Worm (Caenorhabditis elegans) whole organism, L4 larva: ENCODE measurements around the gene rict-1.

Source experiments
- R02D3.7 ChIP-seq: fragments of 150-350 bp; sonication (generic microtip); optimal IDR thresholded peaks from 3 replicates; lab custom pipeline; 2014; ENCODE audit warnings: missing biosample characterization, missing genetic modification characterization
- Y5F2A.4 ChIP-seq: fragments of 200-800 bp; sonication (Bioruptor generic); optimal IDR thresholded peaks from 2 replicates; lab custom pipeline; 2018; ENCODE audit warnings: mild to moderate bottlenecking, missing genetic modification characterization, missing compliant biosample characterization
- ZK546.5 ChIP-seq, 2 experiments: sonication (generic microtip); optimal IDR thresholded peaks; 2 replicates each; lab custom pipeline; 2017; ENCODE audit warnings: missing biosample characterization in 2 of 2, missing genetic modification characterization in 2 of 2
- attf-4 ChIP-seq: sonication (generic microtip); optimal IDR thresholded peaks from 3 replicates; lab custom pipeline; 2017; ENCODE audit warnings: missing biosample characterization, missing genetic modification characterization
- ceh-28 ChIP-seq: fragments of 150-350 bp; optimal IDR thresholded peaks from 2 replicates; lab custom pipeline; 2014; ENCODE audit warnings: missing biosample characterization, missing genetic modification reagents, missing genetic modification characterization
- ceh-32 ChIP-seq: sonication (generic microtip); optimal IDR thresholded peaks from 2 replicates; lab custom pipeline; 2016; ENCODE audit warnings: mild to moderate bottlenecking, missing genetic modification characterization, missing compliant biosample characterization; ENCODE audit not compliant: poor library complexity
- ceh-62 ChIP-seq: sonication (generic microtip); optimal IDR thresholded peaks from 2 replicates; lab custom pipeline; 2017; ENCODE audit warnings: missing biosample characterization, missing genetic modification characterization
- ceh-82 ChIP-seq: sonication (generic microtip); optimal IDR thresholded peaks from 2 replicates; lab custom pipeline; 2017; ENCODE audit warnings: missing biosample characterization, missing genetic modification characterization
- cey-2 ChIP-seq: sonication (generic microtip); optimal IDR thresholded peaks from 3 replicates; lab custom pipeline; 2017; ENCODE audit warnings: missing genetic modification characterization, mild to moderate bottlenecking, missing compliant biosample characterization, antibody characterized with exemption, borderline replicate concordance; ENCODE audit not compliant: insufficient read depth
- daf-16 ChIP-seq, 3 experiments: sonication (generic microtip); optimal IDR thresholded peaks; 2 replicates each; lab custom pipeline; 2016 to 2017; ENCODE audit warnings: missing genetic modification characterization in 3 of 3, missing genetic modification reagents in 3 of 3, mild to moderate bottlenecking in 2 of 3, missing compliant biosample characterization in 2 of 3, missing biosample characterization in 1 of 3, moderate library complexity in 1 of 3
- dmd-8 ChIP-seq: fragments of 200-800 bp; sonication (Bioruptor generic); IDR thresholded peaks from 2 replicates; pipeline ENCODE4 v1.3.6; 2022; ENCODE audit warnings: missing genetic modification characterization, missing compliant biosample characterization
- dmd-9 ChIP-seq: fragments of 200-800 bp; sonication (Bioruptor generic); IDR thresholded peaks from 2 replicates; pipeline ENCODE4 v1.3.6; 2022; ENCODE audit warnings: missing genetic modification reagents, missing genetic modification characterization, missing compliant biosample characterization
- fos-1 ChIP-seq: fragments of 150-350 bp; optimal IDR thresholded peaks from 2 replicates; lab custom pipeline; 2014; ENCODE audit warnings: missing biosample characterization, missing genetic modification characterization
- gei-8 ChIP-seq: fragments of 200-800 bp; sonication (Bioruptor generic); optimal IDR thresholded peaks from 2 replicates; lab custom pipeline; 2018; ENCODE audit warnings: mild to moderate bottlenecking, missing genetic modification characterization, missing compliant biosample characterization
- hlh-30 ChIP-seq: sonication (generic microtip); optimal IDR thresholded peaks from 2 replicates; lab custom pipeline; 2017; ENCODE audit warnings: antibody characterized with exemption, mild to moderate bottlenecking, missing genetic modification characterization, missing compliant biosample characterization; ENCODE audit not compliant: insufficient read depth
- hmg-1.1 ChIP-seq: fragments of 200-800 bp; sonication (Bioruptor generic); IDR thresholded peaks from 2 replicates; pipeline ENCODE4 v1.3.6; 2022; ENCODE audit warnings: missing genetic modification reagents, missing genetic modification characterization, missing compliant biosample characterization
- lin-13 ChIP-seq: fragments of 150-350 bp; optimal IDR thresholded peaks from 2 replicates; lab custom pipeline; 2014; ENCODE audit warnings: missing biosample characterization, missing genetic modification reagents, missing genetic modification characterization
- lin-15B ChIP-seq: fragments of 150-350 bp; sonication (generic microtip); optimal IDR thresholded peaks from 3 replicates; lab custom pipeline; 2014; ENCODE audit warnings: missing biosample characterization, missing genetic modification characterization
- madf-9 ChIP-seq: fragments of 200-800 bp; sonication (Bioruptor generic); conservative IDR thresholded peaks from 2 replicates; pipeline ENCODE4 v1.3.6; 2022; ENCODE audit warnings: missing genetic modification reagents, missing genetic modification characterization, missing compliant biosample characterization
- mep-1 ChIP-seq: fragments of 150-350 bp; sonication (generic microtip); optimal IDR thresholded peaks from 3 replicates; lab custom pipeline; 2014; ENCODE audit warnings: missing biosample characterization, missing genetic modification characterization
- mxl-3 ChIP-seq: fragments of 200-800 bp; sonication (Bioruptor generic); optimal IDR thresholded peaks from 2 replicates; lab custom pipeline; 2018; ENCODE audit warnings: mild to moderate bottlenecking, missing genetic modification characterization, missing compliant biosample characterization
- nhr-111 ChIP-seq: fragments of 200-800 bp; sonication (Bioruptor generic); optimal IDR thresholded peaks from 2 replicates; lab custom pipeline; 2018; ENCODE audit warnings: mild to moderate bottlenecking, missing genetic modification characterization, missing compliant biosample characterization
- nhr-28 ChIP-seq: fragments of 150-350 bp; optimal IDR thresholded peaks from 2 replicates; lab custom pipeline; 2014; ENCODE audit warnings: missing biosample characterization, missing genetic modification characterization
- nhr-42 ChIP-seq: fragments of 200-800 bp; sonication (Bioruptor generic); IDR thresholded peaks from 2 replicates; pipeline ENCODE4 v1.3.6; 2022; ENCODE audit warnings: missing genetic modification characterization, missing compliant biosample characterization
- nhr-48 ChIP-seq: sonication (generic microtip); optimal IDR thresholded peaks from 2 replicates; lab custom pipeline; 2016; ENCODE audit warnings: mild to moderate bottlenecking, missing genetic modification characterization, missing compliant biosample characterization
- skn-1 ChIP-seq: fragments of 150-350 bp; optimal IDR thresholded peaks from 2 replicates; lab custom pipeline; 2014; ENCODE audit warnings: missing biosample characterization, missing genetic modification characterization
- snpc-4 ChIP-seq: fragments of 150-350 bp; optimal IDR thresholded peaks from 2 replicates; lab custom pipeline; 2014; ENCODE audit warnings: missing biosample characterization, missing genetic modification characterization
- tag-97 ChIP-seq: fragments of 200-800 bp; sonication (Bioruptor generic); IDR thresholded peaks from 2 replicates; pipeline ENCODE4 v1.3.6; 2022; ENCODE audit warnings: missing genetic modification characterization, missing compliant biosample characterization
- tra-1 ChIP-seq: fragments of 200-800 bp; sonication (Bioruptor generic); IDR thresholded peaks from 2 replicates; pipeline ENCODE4 v1.3.6; 2022; ENCODE audit warnings: missing genetic modification reagents, missing genetic modification characterization, missing compliant biosample characterization
- unc-130 ChIP-seq: sonication (generic microtip); optimal IDR thresholded peaks from 2 replicates; lab custom pipeline; 2016; ENCODE audit warnings: missing genetic modification reagents, missing genetic modification characterization, missing compliant biosample characterization
- unc-62 ChIP-seq, 3 experiments: fragments of 150-350 bp in 1 of 3; sonication (generic microtip); optimal IDR thresholded peaks in 2 of 3; peaks in 1 of 3; 1 replicate in 1 of 3; 2 replicates in 2 of 3; lab custom pipeline; 2014 to 2017; ENCODE audit warnings: missing biosample characterization in 3 of 3, missing genetic modification characterization in 3 of 3, missing genetic modification reagents in 3 of 3, missing genotype in 1 of 3
- zip-11 ChIP-seq: fragments of 200-800 bp; sonication (Bioruptor generic); IDR thresholded peaks from 2 replicates; pipeline ENCODE4 v1.3.6; 2022; ENCODE audit warnings: missing genetic modification characterization, missing compliant biosample characterization
- ztf-7 ChIP-seq: fragments of 150-350 bp; optimal IDR thresholded peaks from 2 replicates; lab custom pipeline; 2014; ENCODE audit warnings: missing biosample characterization, missing genetic modification characterization

Gene rict-1

DNA sequence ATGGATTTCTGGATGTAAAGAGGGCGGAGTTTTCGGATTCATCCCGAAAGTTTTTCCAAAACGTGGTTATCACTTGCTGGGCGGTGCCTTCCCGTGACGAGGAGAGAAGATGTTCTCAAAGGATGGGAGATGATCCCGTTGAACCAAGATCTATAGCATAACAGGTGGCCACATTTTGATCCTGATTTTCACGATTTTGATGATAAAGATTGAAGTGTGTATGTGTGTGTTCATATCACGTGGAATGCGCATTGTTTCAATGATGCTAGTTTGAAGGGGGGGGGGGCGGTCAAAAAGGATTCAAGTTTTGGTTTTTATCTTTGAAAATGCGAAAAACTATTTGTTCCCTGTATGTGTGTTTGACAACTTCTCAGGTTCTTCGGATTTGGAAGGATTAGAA is 28.6 kb upstream of the rict-1 start, which contains the start of gene mltn-1:
Gene mltn-1, minus strand, starts transcription at position 22 of the 400 bp plus-strand sequence.
- TF ChIP-seq nhr-28 (tag; lab: Kevin White, UChicago) = peak; percentile 26
- TF ChIP-seq mxl-3 (GFP tag; lab: Kevin White, UChicago) = peak; percentile 63
- TF ChIP-seq nhr-48 = peak; percentile 53
- TF ChIP-seq hlh-30 (tag; lab: Kevin White, UChicago) = peak; percentile 20
- TF ChIP-seq hmg-1.1 (GFP tag; lab: Robert Waterston, UW) = no peak
- TF ChIP-seq gei-8 (GFP tag; lab: Kevin White, UChicago) = no peak

- TF ChIP-seq unc-62 (GFP tag; optimal IDR thresholded peaks at IDR 0.05 in 1 of 2; lab: Kevin White, UChicago) (peak in 1 of 2 experiments; percentile 92), unc-62 (tag; optimal IDR thresholded peaks at IDR 0.05; lab: Kevin White, UChicago) (no peak), mep-1 (tag; lab: Kevin White, UChicago) (no peak), zip-11 (GFP tag; lab: Robert Waterston, UW) (no peak), ceh-82 (tag; lab: Kevin White, UChicago) (no peak)
These were observed 25.8 kb upstream of the rict-1 start for ce11 chrII:13142372-13142771.

ce11 chrII:13139573-13139972 is 23.0 kb upstream of the rict-1 start:
- TF ChIP-seq nhr-42 (GFP tag; lab: Robert Waterston, UW) (0 out of 2 replicates have a peak, but pooled peaks have one; percentile 7), unc-62 (GFP tag; optimal IDR thresholded peaks at IDR 0.05 in 1 of 2; lab: Kevin White, UChicago) (peak in 1 of 2 experiments; percentile 68), unc-62 (tag; optimal IDR thresholded peaks at IDR 0.05; lab: Kevin White, UChicago) (no peak), skn-1 (tag; lab: Kevin White, UChicago) (no peak)

DNA sequence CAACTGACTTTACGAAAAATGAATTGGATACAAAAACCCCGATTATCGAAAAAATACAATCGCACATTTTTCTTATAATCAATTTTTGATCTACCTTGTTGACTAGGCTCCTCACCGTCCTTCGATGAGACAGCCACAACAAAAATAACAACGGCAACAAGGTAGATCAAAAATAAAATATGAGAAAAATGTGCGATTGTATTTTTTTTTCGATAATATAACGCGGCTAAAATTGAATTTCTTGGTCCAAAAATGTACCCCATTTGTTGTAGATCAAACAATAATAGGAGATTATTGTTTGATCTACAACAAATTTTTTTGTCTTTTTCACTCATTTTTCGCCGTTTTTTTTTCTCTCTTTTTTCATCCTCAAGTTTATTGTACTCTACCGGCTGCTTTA is 14.0 kb upstream of the rict-1 start:
- TF ChIP-seq tra-1 (GFP tag; lab: Robert Waterston, UW) = no peak
- no peak for TF ChIP-seq madf-9
- TF ChIP-seq ceh-62 (tag; lab: Kevin White, UChicago) = no peak
- no peak for TF ChIP-seq nhr-28 (tag; lab: Kevin White, UChicago)
- no peak for TF ChIP-seq ceh-28 (tag; lab: Kevin White, UChicago)
- TF ChIP-seq hmg-1.1 (GFP tag; lab: Robert Waterston, UW) = no peak
- TF ChIP-seq tag-97 (GFP tag; lab: Robert Waterston, UW) = no peak
- TF ChIP-seq ztf-7 = no peak
- TF ChIP-seq snpc-4 = no peak
- TF ChIP-seq lin-15B = no peak
- TF ChIP-seq dmd-9 = no peak
- TF ChIP-seq unc-130 (GFP tag; lab: Kevin White, UChicago) = no peak
- no peak for TF ChIP-seq Y5F2A.4 (GFP tag; lab: Kevin White, UChicago)
- TF ChIP-seq nhr-111 (GFP tag; lab: Kevin White, UChicago) = no peak
- TF ChIP-seq cey-2 = no peak

DNA sequence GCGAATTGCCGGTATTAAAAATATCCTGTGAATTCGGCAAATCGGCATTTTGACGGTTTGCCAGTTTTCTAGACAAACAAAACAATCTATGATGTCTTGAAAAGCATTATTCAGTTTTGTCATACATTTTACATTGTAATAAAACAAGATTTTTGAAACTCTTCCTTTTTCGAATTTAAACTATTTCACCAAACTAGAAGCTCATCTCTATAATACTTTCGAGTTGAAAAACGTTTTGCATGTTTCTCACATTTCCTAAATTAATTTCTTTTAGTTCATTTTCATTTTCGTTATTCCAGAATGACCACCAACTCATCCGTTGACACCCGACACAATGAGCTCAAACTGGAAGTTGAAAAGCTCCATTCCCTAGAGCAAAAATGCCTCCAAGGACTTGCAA is 13.0 kb upstream of the rict-1 start, which contains the start of gene F29C12.6:
Gene F29C12.6, plus strand, starts transcription at position 301 of the 400 bp plus-strand sequence.
- TF ChIP-seq lin-13 (GFP tag; lab: Kevin White, UChicago) (no peak), attf-4 (tag; lab: Kevin White, UChicago) (no peak), fos-1 (tag; lab: Kevin White, UChicago) (no peak), nhr-42 (GFP tag; lab: Robert Waterston, UW) (no peak), daf-16 (GFP tag; optimal IDR thresholded peaks at IDR 0.05; lab: Kevin White, UChicago) (no peak), daf-16 (tag; optimal IDR thresholded peaks at IDR 0.05; lab: Kevin White, UChicago) (no peak), R02D3.7 (tag; lab: Kevin White, UChicago) (no peak), ZK546.5 (tag; optimal IDR thresholded peaks at IDR 0.05; lab: Kevin White, UChicago) (no peak), dmd-8 (GFP tag; lab: Robert Waterston, UW) (no peak), ceh-32 (no peak)
